Worm (Caenorhabditis elegans) whole organism, L4/young adult: ENCODE results near the gene K09C6.2.

Source experiments
- dao-5 ChIP-seq: sonication (generic microtip); optimal IDR thresholded peaks from 2 replicates; lab custom pipeline; 2016; ENCODE audit warnings: missing genotype, missing genetic modification characterization, moderate library complexity, missing compliant biosample characterization
- him-1 ChIP-seq: sonication (generic microtip); optimal IDR thresholded peaks from 2 replicates; lab custom pipeline; 2016; ENCODE audit warnings: missing genotype, missing genetic modification reagents, missing genetic modification characterization, missing compliant biosample characterization

ce11 chrV:854966-855365, 1.7 kb upstream of the K09C6.2 start, which contains the start of gene K09C6.9:
- TF ChIP-seq him-1 (tag; lab: Kevin White, UChicago) (no peak), dao-5 (tag; lab: Kevin White, UChicago) (no peak)
